Worm (Caenorhabditis elegans): ENCODE measurements around the gene jtr-1.

jtr-1 gene

ce11 chrIV:1459419-1459818, 38.7 kb downstream of the jtr-1 start (continued):
- TF ChIP-seq unc-130 (GFP tag; optimal IDR thresholded peaks at IDR 0.05) (no peak), fkh-10 (GFP tag; optimal IDR thresholded peaks at IDR 0.05) (no peak), F37D6.2 (tag; optimal IDR thresholded peaks at IDR 0.05) (no peak), daf-12 (tag; optimal IDR thresholded peaks at IDR 0.05) (no peak), madf-9 (GFP tag; conservative IDR thresholded peaks at IDR 0.05) (no peak), F49E8.2 (tag; optimal IDR thresholded peaks at IDR 0.05; ENCODE audit: borderline replicate concordance) (no peak), set-16 (GFP tag; IDR thresholded peaks at IDR 0.05) (no peak), dmd-6 (GFP tag; IDR thresholded peaks at IDR 0.05) (0 out of 2 replicates have a peak, but pooled peaks have one; percentile 14), gei-8 (GFP tag; optimal IDR thresholded peaks at IDR 0.05) (no peak), egl-43 (GFP tag; IDR thresholded peaks at IDR 0.05) (no peak), ceh-32 (tag; optimal IDR thresholded peaks at IDR 0.05; ENCODE audit: poor library complexity) (no peak), attf-4 (tag; optimal IDR thresholded peaks at IDR 0.05) (no peak), ceh-44 (GFP tag; IDR thresholded peaks at IDR 0.05) (no peak), mxl-3 (GFP tag; optimal IDR thresholded peaks at IDR 0.05) (no peak), lin-38 (GFP tag; IDR thresholded peaks at IDR 0.05) (no peak), ceh-28 (tag; optimal IDR thresholded peaks at IDR 0.05) (no peak), tag-97 (GFP tag; IDR thresholded peaks at IDR 0.05) (no peak), lin-15B (tag; optimal IDR thresholded peaks at IDR 0.05) (no peak), dve-1 (tag; optimal IDR thresholded peaks at IDR 0.05; ENCODE audit: insufficient read depth) (peak; percentile 16), mes-2 (tag; optimal IDR thresholded peaks at IDR 0.05; ENCODE audit: poor library complexity, severe bottlenecking) (no peak), Y48G9A.11 (GFP tag; IDR thresholded peaks at IDR 0.05) (no peak), hlh-30 (tag; optimal IDR thresholded peaks at IDR 0.05; ENCODE audit: insufficient read depth) (no peak), Y105C5A.15 (GFP tag; IDR thresholded peaks at IDR 0.05) (0 out of 2 replicates have a peak, but pooled peaks have one; percentile 35), zfp-3 (GFP tag; conservative IDR thresholded peaks at IDR 0.05) (peak; percentile 75), nhr-25 (tag; optimal IDR thresholded peaks at IDR 0.05; ENCODE audit: borderline replicate concordance, insufficient read depth) (no peak), daf-19 (GFP tag; conservative IDR thresholded peaks at IDR 0.05) (no peak), nhr-11 (tag; optimal IDR thresholded peaks at IDR 0.05) (no peak), mxl-2 (GFP tag; conservative IDR thresholded peaks at IDR 0.05) (0 out of 2 replicates have a peak, but pooled peaks have one; percentile 8), nhr-48 (tag; optimal IDR thresholded peaks at IDR 0.05) (no peak), nhr-6 (tag; optimal IDR thresholded peaks at IDR 0.05) (no peak), hif-1 (tag; optimal IDR thresholded peaks at IDR 0.05) (no peak), dmd-8 (GFP tag; IDR thresholded peaks at IDR 0.05) (peak; percentile 13; the same call in 1 of the 2 replicates), nhr-77 (tag; optimal IDR thresholded peaks at IDR 0.05) (no peak), egl-27 (tag; optimal IDR thresholded peaks at IDR 0.05) (no peak), hmg-1.1 (GFP tag; IDR thresholded peaks at IDR 0.05) (no peak), zip-11 (GFP tag; IDR thresholded peaks at IDR 0.05) (no peak), F26F4.8 (GFP tag; conservative IDR thresholded peaks at IDR 0.05) (no peak), dpl-1 (GFP tag; optimal IDR thresholded peaks at IDR 0.05) (no peak), F44E2.7 (GFP tag; IDR thresholded peaks at IDR 0.05) (no peak), daf-8 (GFP tag; IDR thresholded peaks at IDR 0.05) (no peak), duxl-1 (tag; optimal IDR thresholded peaks at IDR 0.05; ENCODE audit: poor library complexity) (no peak), lir-3 (tag; optimal IDR thresholded peaks at IDR 0.05) (no peak), Y75B8A.6 (GFP tag; IDR thresholded peaks at IDR 0.05) (no peak), D1046.2 (GFP tag; IDR thresholded peaks at IDR 0.05) (no peak), php-3 (GFP tag; IDR thresholded peaks at IDR 0.05) (no peak), ztf-7 (tag; optimal IDR thresholded peaks at IDR 0.05) (no peak), lin-13 (GFP tag; optimal IDR thresholded peaks at IDR 0.05) (peak; percentile 63), nhr-111 (GFP tag; optimal IDR thresholded peaks at IDR 0.05) (no peak), spr-3 (GFP tag; optimal IDR thresholded peaks at IDR 0.05) (no peak), hlh-11 (tag; optimal IDR thresholded peaks at IDR 0.05) (no peak)

Measured in whole organism, L4 larva.